Fruit fly (Drosophila melanogaster) whole organism, embryonic: ENCODE measurements around the gene spd-2.

Experiments used
- ATbp ChIP-seq: fragments of 200-800 bp; sonication (Bioruptor generic); optimal IDR thresholded peaks from 2 replicates; lab custom pipeline; 2017; ENCODE audit warnings: missing biosample characterization, mild to moderate bottlenecking, missing genetic modification characterization, missing genetic modification reagents
- Ada2b ChIP-seq: fragments of 200-800 bp; sonication (Bioruptor generic); IDR thresholded peaks from 2 replicates; pipeline ENCODE4 v1.3.6; 2022; ENCODE audit warnings: missing biosample characterization, missing genetic modification characterization
- Adf1 ChIP-seq: fragments of 200-800 bp; sonication (Bioruptor generic); IDR thresholded peaks from 2 replicates; pipeline ENCODE4 v1.3.6; 2022; ENCODE audit warnings: missing biosample characterization, missing genetic modification characterization
- Blimp-1 ChIP-seq: fragments of 200-800 bp; sonication (Bioruptor generic); optimal IDR thresholded peaks from 3 replicates; lab custom pipeline; 2018; ENCODE audit warnings: missing biosample characterization, missing genetic modification characterization, mild to moderate bottlenecking, moderate library complexity, missing genetic modification reagents
- CG10267 ChIP-seq: fragments of 200-800 bp; sonication (Bioruptor generic); optimal IDR thresholded peaks from 2 replicates; lab custom pipeline; 2018; ENCODE audit warnings: missing biosample characterization, mild to moderate bottlenecking, missing genetic modification characterization, moderate library complexity
- CG10431 ChIP-seq: fragments of 200-800 bp; sonication (Bioruptor generic); optimal IDR thresholded peaks from 3 replicates; lab custom pipeline; 2018; ENCODE audit warnings: missing biosample characterization, mild to moderate bottlenecking, missing genetic modification characterization
- CG11456 ChIP-seq: fragments of 200-800 bp; sonication (Bioruptor generic); IDR thresholded peaks from 3 replicates; pipeline ENCODE4 v1.3.6; 2022; ENCODE audit warnings: missing biosample characterization, missing genetic modification characterization
- CG11504 ChIP-seq: fragments of 200-800 bp; sonication (Bioruptor generic); optimal IDR thresholded peaks from 3 replicates; lab custom pipeline; 2019; ENCODE audit warnings: missing biosample characterization, mild to moderate bottlenecking, missing genetic modification characterization, moderate library complexity
- CG11560 ChIP-seq: fragments of 200-800 bp; sonication (Bioruptor generic); IDR thresholded peaks from 3 replicates; pipeline ENCODE4 v1.3.6; 2022; ENCODE audit warnings: missing biosample characterization, missing genetic modification characterization
- CG11696 ChIP-seq: fragments of 200-800 bp; sonication (Bioruptor generic); IDR thresholded peaks from 2 replicates; pipeline ENCODE4 v1.3.6; 2022; ENCODE audit warnings: missing biosample characterization, missing genetic modification characterization
- CG15601 ChIP-seq: fragments of 200-800 bp; sonication (Bioruptor generic); optimal IDR thresholded peaks from 3 replicates; lab custom pipeline; 2019; ENCODE audit warnings: missing biosample characterization, mild to moderate bottlenecking, missing genetic modification characterization, moderate library complexity
- CG17186 ChIP-seq: fragments of 200-800 bp; sonication (Bioruptor generic); optimal IDR thresholded peaks from 3 replicates; lab custom pipeline; 2017; ENCODE audit warnings: missing biosample characterization, missing genetic modification reagents, missing genetic modification characterization
- CG17328 ChIP-seq: fragments of 200-800 bp; sonication (Bioruptor generic); IDR thresholded peaks from 2 replicates; pipeline ENCODE4 v1.3.6; 2022; ENCODE audit warnings: missing biosample characterization, missing genetic modification characterization
- CG2129 ChIP-seq: fragments of 200-800 bp; sonication (Bioruptor generic); IDR thresholded peaks from 2 replicates; pipeline ENCODE4 v1.3.6; 2022; ENCODE audit warnings: missing biosample characterization, missing genetic modification characterization; ENCODE audit not compliant: partially characterized antibody
- CG2199 ChIP-seq: fragments of 200-800 bp; sonication (Bioruptor generic); IDR thresholded peaks from 3 replicates; pipeline ENCODE4 v1.3.6; 2022; ENCODE audit warnings: missing biosample characterization, missing genetic modification characterization
- CG2202 ChIP-seq: fragments of 200-800 bp; sonication (Bioruptor generic); optimal IDR thresholded peaks from 2 replicates; lab custom pipeline; 2018; ENCODE audit warnings: missing biosample characterization, mild to moderate bottlenecking, missing genetic modification characterization
- CG2889 ChIP-seq: fragments of 200-800 bp; sonication (Bioruptor generic); IDR thresholded peaks from 3 replicates; pipeline ENCODE4 v1.3.6; 2022; ENCODE audit warnings: missing biosample characterization, missing genetic modification characterization
- CG32767 ChIP-seq: fragments of 200-800 bp; sonication (Bioruptor generic); IDR thresholded peaks from 2 replicates; pipeline ENCODE4 v1.3.6; 2022; ENCODE audit warnings: missing biosample characterization, missing genetic modification characterization
- CG3407 ChIP-seq: fragments of 200-800 bp; sonication (Bioruptor generic); optimal IDR thresholded peaks from 2 replicates; lab custom pipeline; 2018; ENCODE audit warnings: missing biosample characterization, mild to moderate bottlenecking, missing genetic modification characterization
- CG4404 ChIP-seq: fragments of 200-800 bp; sonication (Bioruptor generic); IDR thresholded peaks from 2 replicates; pipeline ENCODE4 v1.3.6; 2022; ENCODE audit warnings: missing biosample characterization, missing genetic modification characterization
- CG4707 ChIP-seq: fragments of 200-800 bp; sonication (Bioruptor generic); optimal IDR thresholded peaks from 2 replicates; lab custom pipeline; 2018; ENCODE audit warnings: missing biosample characterization, mild to moderate bottlenecking, missing genetic modification characterization, moderate library complexity
- CG7745 ChIP-seq: fragments of 200-800 bp; sonication (Bioruptor generic); optimal IDR thresholded peaks from 2 replicates; lab custom pipeline; 2018; ENCODE audit warnings: missing biosample characterization, mild to moderate bottlenecking, missing genetic modification characterization, moderate library complexity
- CG8089 ChIP-seq: fragments of 200-800 bp; sonication (Bioruptor generic); optimal IDR thresholded peaks from 3 replicates; lab custom pipeline; 2016; ENCODE audit warnings: missing biosample characterization, missing genetic modification characterization
- CG9437 ChIP-seq: fragments of 200-800 bp; sonication (Bioruptor generic); optimal IDR thresholded peaks from 2 replicates; lab custom pipeline; 2018; ENCODE audit warnings: missing biosample characterization, mild to moderate bottlenecking, missing genetic modification characterization
- Dad ChIP-seq: fragments of 200-800 bp; sonication (Bioruptor generic); optimal IDR thresholded peaks from 3 replicates; lab custom pipeline; 2016; ENCODE audit warnings: missing biosample characterization, missing genetic modification characterization
- HLHmδ ChIP-seq: fragments of 200-800 bp; sonication (Bioruptor generic); optimal IDR thresholded peaks from 2 replicates; lab custom pipeline; 2018; ENCODE audit warnings: missing biosample characterization, mild to moderate bottlenecking, missing genetic modification characterization, moderate library complexity
- Hand ChIP-seq: fragments of 200-800 bp; sonication (Bioruptor generic); optimal IDR thresholded peaks from 2 replicates; lab custom pipeline; 2017; ENCODE audit warnings: mild to moderate bottlenecking, missing biosample characterization, missing genetic modification reagents, missing genetic modification characterization
- MBD-R2 ChIP-seq: fragments of 200-800 bp; sonication (Bioruptor generic); IDR thresholded peaks from 2 replicates; pipeline ENCODE4 v1.3.6; 2022; ENCODE audit warnings: missing biosample characterization, missing genetic modification characterization
- MTF-1 ChIP-seq: fragments of 200-800 bp; sonication (Bioruptor generic); optimal IDR thresholded peaks from 2 replicates; lab custom pipeline; 2018; ENCODE audit warnings: missing biosample characterization, mild to moderate bottlenecking, missing genetic modification characterization, borderline replicate concordance
- NFAT ChIP-seq: fragments of 200-800 bp; sonication (Bioruptor generic); IDR thresholded peaks from 2 replicates; pipeline ENCODE4 v1.3.6; 2022; ENCODE audit warnings: missing biosample characterization, missing genetic modification characterization
- Oaz ChIP-seq: fragments of 200-800 bp; sonication (Bioruptor generic); IDR thresholded peaks from 2 replicates; pipeline ENCODE4 v1.3.6; 2022; ENCODE audit warnings: missing biosample characterization, missing genetic modification characterization
- PHDP ChIP-seq: fragments of 200-800 bp; sonication (Bioruptor generic); optimal IDR thresholded peaks from 3 replicates; lab custom pipeline; 2018; ENCODE audit warnings: missing biosample characterization, mild to moderate bottlenecking, missing genetic modification characterization, moderate library complexity
- Pdp1 ChIP-seq, 2 experiments: fragments of 200-800 bp; sonication (Bioruptor generic); optimal IDR thresholded peaks; 3 replicates each; lab custom pipeline; 2016; ENCODE audit warnings: missing biosample characterization in 2 of 2, missing genetic modification characterization in 2 of 2, mild to moderate bottlenecking in 1 of 2, moderate library complexity in 1 of 2
- Rfx ChIP-seq: fragments of 200-800 bp; sonication (Bioruptor generic); IDR thresholded peaks from 2 replicates; pipeline ENCODE4 v1.3.6; 2022; ENCODE audit warnings: missing biosample characterization, missing genetic modification characterization
- Trl ChIP-seq, 3 experiments: fragments of >200 bp in 2 of 3; fragments of 200-800 bp in 1 of 3; sonication (Bioruptor generic) in 1 of 3; optimal IDR thresholded peaks; 2 replicates in 1 of 3; 3 replicates in 2 of 3; lab custom pipeline; 2016 to 2017; ENCODE audit warnings: missing biosample characterization in 1 of 3, missing genetic modification characterization in 1 of 3
- Xbp1 ChIP-seq: fragments of 200-800 bp; sonication (Bioruptor generic); optimal IDR thresholded peaks from 3 replicates; lab custom pipeline; 2016; ENCODE audit warnings: missing biosample characterization, mild to moderate bottlenecking, missing genetic modification characterization
- ase ChIP-seq: fragments of 200-800 bp; sonication (Bioruptor generic); IDR thresholded peaks from 3 replicates; pipeline ENCODE4 v1.3.6; 2022; ENCODE audit warnings: missing biosample characterization, missing genetic modification characterization
- bab2 ChIP-seq: fragments of 200-800 bp; sonication (Bioruptor generic); optimal IDR thresholded peaks from 2 replicates; lab custom pipeline; 2016; ENCODE audit warnings: missing biosample characterization, missing genetic modification characterization
- bowl ChIP-seq: fragments of 200-800 bp; sonication (Bioruptor generic); IDR thresholded peaks from 2 replicates; pipeline ENCODE4 v1.3.6; 2022; ENCODE audit warnings: missing biosample characterization, missing genetic modification characterization
- corto ChIP-seq: fragments of 200-800 bp; sonication (Bioruptor generic); optimal IDR thresholded peaks from 2 replicates; lab custom pipeline; 2016; ENCODE audit warnings: missing biosample characterization, mild to moderate bottlenecking, missing genetic modification characterization, moderate library complexity
- dmrt99B ChIP-seq: fragments of 200-800 bp; sonication (Bioruptor generic); optimal IDR thresholded peaks from 2 replicates; lab custom pipeline; 2018; ENCODE audit warnings: missing biosample characterization, mild to moderate bottlenecking, missing genetic modification characterization, moderate library complexity
- gsb-n ChIP-seq: fragments of 200-800 bp; sonication (Bioruptor generic); optimal IDR thresholded peaks from 3 replicates; lab custom pipeline; 2018; ENCODE audit warnings: missing biosample characterization, mild to moderate bottlenecking, missing genetic modification characterization
- knrl ChIP-seq: fragments of 200-800 bp; sonication (Bioruptor generic); IDR thresholded peaks from 3 replicates; pipeline ENCODE4 v1.3.6; 2022; ENCODE audit warnings: missing biosample characterization, missing genetic modification characterization; ENCODE audit not compliant: partially characterized antibody
- peb ChIP-seq: fragments of 200-800 bp; sonication (Bioruptor generic); IDR thresholded peaks from 2 replicates; pipeline ENCODE4 v1.3.6; 2022; ENCODE audit warnings: missing biosample characterization, missing genetic modification characterization
- pzg ChIP-seq: fragments of 200-800 bp; sonication (Bioruptor generic); optimal IDR thresholded peaks from 3 replicates; lab custom pipeline; 2018; ENCODE audit warnings: missing biosample characterization, mild to moderate bottlenecking, missing genetic modification characterization, moderate library complexity
- sc ChIP-seq, 3 experiments: fragments of >200 bp in 2 of 3; fragments of 200-800 bp in 1 of 3; sonication (Bioruptor generic) in 1 of 3; optimal IDR thresholded peaks; 2 replicates in 2 of 3; 3 replicates in 1 of 3; lab custom pipeline; 2017; ENCODE audit warnings: mild to moderate bottlenecking in 1 of 3, missing biosample characterization in 1 of 3, missing genetic modification characterization in 1 of 3, missing genetic modification reagents in 1 of 3
- sna ChIP-seq: fragments of 200-800 bp; sonication (Bioruptor generic); IDR thresholded peaks from 2 replicates; pipeline ENCODE4 v1.3.6; 2022; ENCODE audit warnings: missing biosample characterization, missing genetic modification characterization; ENCODE audit not compliant: partially characterized antibody
- so ChIP-seq: fragments of 200-800 bp; sonication (Bioruptor generic); IDR thresholded peaks from 3 replicates; pipeline ENCODE4 v1.3.6; 2022; ENCODE audit warnings: missing biosample characterization, missing genetic modification characterization
- zfh2 ChIP-seq: fragments of 200-800 bp; sonication (Bioruptor generic); optimal IDR thresholded peaks from 2 replicates; lab custom pipeline; 2016; ENCODE audit warnings: missing biosample characterization, missing genetic modification characterization

Gene spd-2

dm6 chr3L:16640509-16641068 lies 45.8 kb upstream of the spd-2 start (continued):
- TF ChIP-seq Oaz (GFP tag; lab: Robert Waterston, UW) (no peak), CG11560 (no peak), MBD-R2 (no peak), corto (GFP tag; lab: Kevin White, UChicago) (no peak), HLHmδ (no peak), CG2889 (GFP tag; lab: Robert Waterston, UW) (no peak), Blimp-1 (GFP tag; lab: Kevin White, UChicago) (peak; percentile 54), ATbp (GFP tag; lab: Kevin White, UChicago) (peak; percentile 82), CG4707 (GFP tag; lab: Kevin White, UChicago) (peak; percentile 14), dmrt99B (peak; percentile 37), so (GFP tag; lab: Robert Waterston, UW) (no peak), Dad (no peak), bab2 (GFP tag; lab: Kevin White, UChicago) (no peak), CG8089 (no peak), MTF-1 (GFP tag; lab: Kevin White, UChicago) (peak; percentile 47), Adf1 (GFP tag; lab: Robert Waterston, UW) (no peak), NFAT (GFP tag; lab: Robert Waterston, UW) (no peak), CG7745 (tag; lab: Kevin White, UChicago) (peak; percentile 76), Rfx (GFP tag; lab: Robert Waterston, UW) (no peak), bowl (GFP tag; lab: Robert Waterston, UW) (no peak), CG10267 (tag; lab: Kevin White, UChicago) (peak; percentile 53), CG17186 (no peak), CG17328 (GFP tag; lab: Robert Waterston, UW) (no peak), CG2199 (GFP tag; lab: Robert Waterston, UW) (no peak), peb (no peak), CG11504 (tag; lab: Kevin White, UChicago) (peak; percentile 30), knrl (no peak), sna (GFP tag; lab: Robert Waterston, UW) (no peak), CG32767 (GFP tag; lab: Robert Waterston, UW) (no peak), pzg (GFP tag; lab: Kevin White, UChicago) (no peak), CG2202 (tag; lab: Kevin White, UChicago) (peak; percentile 76), sc (optimal IDR thresholded peaks at IDR 0.05; lab: Kevin White, UChicago) (no peak), sc (GFP tag; optimal IDR thresholded peaks at IDR 0.05; lab: Kevin White, UChicago) (peak; percentile 66), CG10431 (no peak), CG15601 (tag; lab: Kevin White, UChicago) (peak; percentile 67), CG4404 (no peak), Hand (GFP tag; lab: Kevin White, UChicago) (no peak), Ada2b (GFP tag; lab: Robert Waterston, UW) (no peak), CG11456 (no peak), gsb-n (tag; lab: Kevin White, UChicago) (peak; percentile 77), CG11696 (GFP tag; lab: Robert Waterston, UW) (no peak), Pdp1 (GFP tag; optimal IDR thresholded peaks at IDR 0.05; lab: Kevin White, UChicago) (no peak), PHDP (tag; lab: Kevin White, UChicago) (peak; percentile 29), ase (GFP tag; lab: Robert Waterston, UW) (no peak), CG3407 (peak; percentile 72), CG2129 (GFP tag; lab: Robert Waterston, UW) (no peak), CG9437 (no peak), zfh2 (GFP tag; lab: Kevin White, UChicago) (no peak), Xbp1 (GFP tag; lab: Kevin White, UChicago) (no peak), Trl (optimal IDR thresholded peaks at IDR 0.05; lab: Kevin White, UChicago) (no peak), Trl (GFP tag; optimal IDR thresholded peaks at IDR 0.05; lab: Kevin White, UChicago) (no peak)
